Worm (Caenorhabditis elegans): ENCODE data around the gene cdh-5.

Gene cdh-5

DNA sequence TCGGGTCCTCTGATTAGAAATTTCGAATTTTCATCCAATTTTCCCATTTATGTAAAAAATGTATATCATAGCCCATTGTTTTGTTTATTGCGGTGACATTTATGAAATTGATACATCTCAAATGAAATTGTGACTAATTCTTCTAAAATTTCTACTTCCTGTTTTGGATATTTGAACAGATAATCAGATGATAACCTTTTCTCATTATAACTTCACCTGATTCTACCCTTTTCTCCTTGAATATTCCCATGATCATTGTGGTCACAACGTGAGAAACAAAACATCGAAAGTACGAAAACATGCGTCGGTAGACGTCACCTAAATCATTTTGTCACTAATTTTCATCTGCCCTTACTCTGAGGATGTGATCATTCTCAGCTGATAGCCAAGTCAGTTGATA, 38.5 kb upstream of the cdh-5 start:
- no peak for TF ChIP-seq nhr-21 (tag; optimal IDR thresholded peaks at IDR 0.05)
- TF ChIP-seq ceh-16 (tag; optimal IDR thresholded peaks at IDR 0.05), result no peak
- no peak for TF ChIP-seq elt-1 (tag; optimal IDR thresholded peaks at IDR 0.05)
- TF ChIP-seq ama-1 (optimal IDR thresholded peaks at IDR 0.05), result no peak
- no peak for TF ChIP-seq gmeb-1 (tag; optimal IDR thresholded peaks at IDR 0.05)
- TF ChIP-seq nhr-10 (tag; optimal IDR thresholded peaks at IDR 0.05), result no peak
- TF ChIP-seq nhr-6 (tag; optimal IDR thresholded peaks at IDR 0.05), result no peak
- TF ChIP-seq nhr-11 (tag; optimal IDR thresholded peaks at IDR 0.05), result no peak
- no peak for TF ChIP-seq crh-2 (tag; optimal IDR thresholded peaks at IDR 0.05)

- no peak for TF ChIP-seq nhr-129 (tag; optimal IDR thresholded peaks at IDR 0.05)
- no peak for TF ChIP-seq fos-1 (tag; optimal IDR thresholded peaks at IDR 0.05)
- no peak for TF ChIP-seq lin-11 (tag; optimal IDR thresholded peaks at IDR 0.05)
- no peak for TF ChIP-seq ceh-16 (tag; optimal IDR thresholded peaks at IDR 0.05)
- no peak for TF ChIP-seq nhr-21 (tag; optimal IDR thresholded peaks at IDR 0.05)
- TF ChIP-seq ztf-4 (tag; optimal IDR thresholded peaks at IDR 0.05), result no peak
- no peak for TF ChIP-seq gmeb-1 (tag; optimal IDR thresholded peaks at IDR 0.05)
- no peak for TF ChIP-seq ama-1 (optimal IDR thresholded peaks at IDR 0.05)
- no peak for TF ChIP-seq peb-1 (tag; optimal IDR thresholded peaks at IDR 0.05)
- TF ChIP-seq dmd-4 (tag; optimal IDR thresholded peaks at IDR 0.05), result no peak
- no peak for TF ChIP-seq ztf-11 (tag; optimal IDR thresholded peaks at IDR 0.05)
- TF ChIP-seq nhr-10 (tag; optimal IDR thresholded peaks at IDR 0.05), result no peak
- no peak for TF ChIP-seq ztf-1 (GFP tag; conservative IDR thresholded peaks at IDR 0.05)
Observed at ce11 chrIV:8631033-8631432, 37.7 kb upstream of the cdh-5 start, which contains the start of gene dgk-4. Gene dgk-4, plus strand, starts transcription at chrIV:8631333.

DNA sequence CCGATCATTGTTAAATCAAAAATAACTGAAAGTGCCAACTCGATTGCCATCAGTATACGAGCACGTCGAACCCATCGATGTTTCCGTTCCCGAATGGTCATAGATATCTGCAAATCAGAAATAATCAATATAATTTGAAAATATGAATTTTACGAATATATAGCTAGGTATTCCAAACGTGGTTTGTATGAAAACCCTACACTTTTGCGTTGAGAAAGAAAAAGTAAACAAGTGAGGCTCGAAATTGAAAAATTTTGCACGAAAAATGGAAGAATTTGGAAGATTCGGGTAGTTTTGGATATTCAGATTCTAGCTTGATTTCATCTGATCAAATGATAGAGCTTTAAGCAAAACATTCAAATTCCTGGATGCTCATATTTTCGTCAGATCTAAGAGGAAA, 30.0 kb upstream of the cdh-5 start, which contains the start of gene F42A9.9:
F42A9.9 (minus strand) TSS at position 101 of the 400 bp plus-strand sequence.
- TF ChIP-seq nhr-25 (tag; optimal IDR thresholded peaks at IDR 0.05), result no peak
- TF ChIP-seq F13H6.1 (tag; optimal IDR thresholded peaks at IDR 0.05), result no peak
- TF ChIP-seq skn-1 (tag; optimal IDR thresholded peaks at IDR 0.05), result no peak
- no peak for TF ChIP-seq alr-1 (tag; optimal IDR thresholded peaks at IDR 0.05)
- TF ChIP-seq sem-4 (tag; optimal IDR thresholded peaks at IDR 0.05), result no peak
- no peak for TF ChIP-seq elt-1 (tag; optimal IDR thresholded peaks at IDR 0.05)
- no peak for TF ChIP-seq lsy-2 (tag; optimal IDR thresholded peaks at IDR 0.05)

ce11 chrIV:8644432-8644831, 24.3 kb upstream of the cdh-5 start, which contains the start of gene C49C8.3:
Gene C49C8.3, plus strand, starts transcription at chrIV:8644732.
- TF ChIP-seq egl-27 (tag; optimal IDR thresholded peaks at IDR 0.05) (no peak), unc-55 (GFP tag; optimal IDR thresholded peaks at IDR 0.05) (no peak), sem-4 (tag; optimal IDR thresholded peaks at IDR 0.05) (no peak), lin-13 (GFP tag; optimal IDR thresholded peaks at IDR 0.05) (no peak), unc-62 (GFP tag; optimal IDR thresholded peaks at IDR 0.05) (no peak), nhr-10 (tag; optimal IDR thresholded peaks at IDR 0.05) (no peak), nhr-11 (tag; optimal IDR thresholded peaks at IDR 0.05) (no peak), skn-1 (tag; optimal IDR thresholded peaks at IDR 0.05) (no peak), lsy-2 (tag; optimal IDR thresholded peaks at IDR 0.05) (no peak)

DNA sequence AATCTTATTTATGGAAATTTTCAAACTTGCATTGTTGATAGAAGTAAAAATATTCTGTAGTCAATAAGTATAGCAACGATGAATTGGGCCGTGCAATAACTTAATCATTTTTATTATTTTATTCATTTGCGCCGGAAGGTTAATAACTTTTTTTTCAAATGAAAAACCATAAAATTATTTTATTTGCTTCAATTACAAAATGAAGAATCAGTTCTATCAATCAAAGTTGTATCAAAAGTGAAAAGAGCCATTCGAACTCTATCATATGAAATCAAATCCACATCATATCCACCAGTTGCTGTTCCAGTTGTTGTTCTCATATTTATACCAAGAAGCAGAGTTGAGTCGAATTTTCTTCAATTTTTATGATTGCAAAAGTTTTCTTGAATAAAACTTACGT, 20.2 kb upstream of the cdh-5 start, which contains the start of gene cyp-33E1:
cyp-33E1 (minus strand) TSS at position 101 of the 400 bp plus-strand sequence.
- TF ChIP-seq nhr-23 (tag; optimal IDR thresholded peaks at IDR 0.05) (no peak), aly-2 (tag; optimal IDR thresholded peaks at IDR 0.05) (no peak), nhr-129 (tag; optimal IDR thresholded peaks at IDR 0.05) (no peak), ztf-11 (tag; optimal IDR thresholded peaks at IDR 0.05) (no peak)

DNA sequence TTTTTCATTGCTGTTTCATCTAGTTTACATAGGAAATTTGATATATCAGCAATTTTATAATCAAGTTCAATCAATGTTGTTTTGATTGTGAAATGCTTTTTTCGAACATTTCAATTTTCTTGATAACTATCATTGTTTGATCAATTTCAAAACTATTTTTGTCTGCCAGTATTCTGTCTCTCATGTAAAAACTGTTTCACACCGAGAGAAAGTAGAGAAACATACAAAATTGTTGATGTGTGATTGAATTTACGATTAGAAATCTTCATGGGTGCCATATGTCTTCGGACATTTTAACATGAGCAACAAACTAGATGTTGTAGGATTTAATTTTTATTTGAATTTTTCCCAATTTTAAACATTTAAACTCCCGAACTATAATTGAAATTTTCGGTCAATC, 18.0 kb upstream of the cdh-5 start, which contains the start of gene C49C8.2:
C49C8.2 (plus strand) TSS at position 393 of the 400 bp plus-strand sequence.
- TF ChIP-seq gmeb-1 (tag; optimal IDR thresholded peaks at IDR 0.05) (peak; percentile 17), C34F6.9 (tag; optimal IDR thresholded peaks at IDR 0.05) (peak; percentile 20), crh-2 (tag; optimal IDR thresholded peaks at IDR 0.05) (peak; percentile 20), unc-39 (tag; optimal IDR thresholded peaks at IDR 0.05) (no peak), mdl-1 (tag; optimal IDR thresholded peaks at IDR 0.05) (no peak), unc-55 (GFP tag; optimal IDR thresholded peaks at IDR 0.05) (no peak), nhr-129 (tag; optimal IDR thresholded peaks at IDR 0.05) (no peak), elt-1 (tag; optimal IDR thresholded peaks at IDR 0.05) (no peak), lin-13 (GFP tag; optimal IDR thresholded peaks at IDR 0.05) (no peak), alr-1 (tag; optimal IDR thresholded peaks at IDR 0.05) (no peak), unc-62 (GFP tag; optimal IDR thresholded peaks at IDR 0.05) (no peak), F13H6.1 (tag; optimal IDR thresholded peaks at IDR 0.05) (no peak), nhr-6 (tag; optimal IDR thresholded peaks at IDR 0.05) (no peak), lin-39 (tag; optimal IDR thresholded peaks at IDR 0.05) (no peak), nhr-25 (tag; optimal IDR thresholded peaks at IDR 0.05) (no peak), ZK546.5 (tag; optimal IDR thresholded peaks at IDR 0.05) (no peak), mbf-1 (tag; optimal IDR thresholded peaks at IDR 0.05) (no peak), sma-3 (GFP tag; optimal IDR thresholded peaks at IDR 0.05) (no peak), elt-3 (tag; optimal IDR thresholded peaks at IDR 0.05) (no peak), sem-4 (tag; optimal IDR thresholded peaks at IDR 0.05) (no peak), R02D3.7 (tag; optimal IDR thresholded peaks at IDR 0.05) (no peak), lin-11 (tag; optimal IDR thresholded peaks at IDR 0.05) (no peak), peb-1 (tag; optimal IDR thresholded peaks at IDR 0.05) (no peak), egl-27 (tag; optimal IDR thresholded peaks at IDR 0.05) (no peak), Y55F3AM.14 (GFP tag; optimal IDR thresholded peaks at IDR 0.05) (no peak), nhr-10 (tag; optimal IDR thresholded peaks at IDR 0.05) (no peak), nhr-21 (tag; optimal IDR thresholded peaks at IDR 0.05) (no peak), dmd-4 (tag; optimal IDR thresholded peaks at IDR 0.05) (no peak), nhr-12 (tag; optimal IDR thresholded peaks at IDR 0.05) (no peak), ama-1 (optimal IDR thresholded peaks at IDR 0.05) (no peak), nhr-23 (tag; optimal IDR thresholded peaks at IDR 0.05) (no peak), ztf-11 (tag; optimal IDR thresholded peaks at IDR 0.05) (no peak), ztf-4 (tag; optimal IDR thresholded peaks at IDR 0.05) (no peak)

All from whole organism, L2 larva.